Fruit fly (Drosophila melanogaster): ENCODE measurements around the gene CG15743.
A peak's percentile ranks its signal among the peaks of the same experiment; 100 is the strongest.

The CG15743 gene

DNA sequence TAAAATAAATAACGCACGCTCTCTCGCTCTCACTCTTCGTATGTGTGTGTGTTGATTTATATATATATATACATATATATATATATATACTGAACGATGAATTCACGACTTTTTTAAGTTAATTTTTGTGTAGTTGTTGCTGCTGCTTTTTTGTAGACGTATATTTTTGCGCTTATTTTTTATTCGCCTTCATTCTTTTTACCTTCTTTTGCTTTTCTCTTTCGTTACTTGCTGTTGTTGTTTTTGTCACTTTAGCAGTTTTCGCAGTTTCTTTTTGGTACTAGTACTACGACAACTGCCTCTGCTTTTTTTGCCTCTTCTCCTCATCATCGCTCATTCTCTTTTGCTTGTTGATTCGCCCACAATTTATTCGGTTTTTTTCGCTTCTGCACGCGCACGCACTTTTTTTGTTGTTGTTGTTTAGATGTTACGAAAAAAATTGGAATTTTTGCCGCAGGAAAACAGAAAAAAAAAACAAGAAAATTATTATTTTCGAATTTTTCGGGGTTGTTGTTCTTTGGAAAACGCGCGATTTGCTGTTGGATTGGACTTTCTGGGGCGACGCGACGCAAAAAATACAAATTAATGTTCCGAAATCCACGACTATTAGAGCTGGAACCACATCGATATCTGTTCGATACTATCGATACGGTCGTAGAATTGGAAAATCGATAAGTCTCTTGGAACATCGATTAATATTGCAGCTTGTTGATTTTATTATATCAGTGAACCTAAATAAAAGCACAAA, at the start of gene CG15743, which contains the start of gene HDAC4 (continued):
- TF ChIP-seq CG15269 (tag; optimal IDR thresholded peaks at IDR 0.05) (no peak), CG9215 (GFP tag; IDR thresholded peaks at IDR 0.05) (no peak), CG30403 (GFP tag; optimal IDR thresholded peaks at IDR 0.05) (peak; percentile 5), Camta (GFP tag; optimal IDR thresholded peaks at IDR 0.05) (no peak), CG33213 (GFP tag; optimal IDR thresholded peaks at IDR 0.05) (no peak), CG5953 (GFP tag; IDR thresholded peaks at IDR 0.05) (no peak), hb (GFP tag; IDR thresholded peaks at IDR 0.05; ENCODE audit: partially characterized antibody) (peak; percentile 91), CG3847 (GFP tag; IDR thresholded peaks at IDR 0.05) (no peak), Lpt (GFP tag; optimal IDR thresholded peaks at IDR 0.05) (no peak), CG31388 (GFP tag; optimal IDR thresholded peaks at IDR 0.05) (no peak), tio (GFP tag; optimal IDR thresholded peaks at IDR 0.05) (no peak), disco-r (GFP tag; optimal IDR thresholded peaks at IDR 0.05) (no peak), Trl (optimal IDR thresholded peaks at IDR 0.05) (no peak), Trl (GFP tag; optimal IDR thresholded peaks at IDR 0.05) (no peak), yki (optimal IDR thresholded peaks at IDR 0.05) (no peak), CG6813 (GFP tag; optimal IDR thresholded peaks at IDR 0.05) (no peak), fu2 (GFP tag; optimal IDR thresholded peaks at IDR 0.05) (no peak), NC2α (GFP tag; optimal IDR thresholded peaks at IDR 0.05) (no peak), crol (GFP tag; IDR thresholded peaks at IDR 0.05) (no peak), CG3838 (GFP tag; optimal IDR thresholded peaks at IDR 0.05) (no peak), pita (GFP tag; optimal IDR thresholded peaks at IDR 0.05) (no peak), Sry-β (GFP tag; optimal IDR thresholded peaks at IDR 0.05) (no peak), nau (GFP tag; optimal IDR thresholded peaks at IDR 0.05) (no peak), da (GFP tag; optimal IDR thresholded peaks at IDR 0.05) (no peak), CG14860 (GFP tag; IDR thresholded peaks at IDR 0.05; ENCODE audit: partially characterized antibody) (peak; percentile 82), odd (GFP tag; optimal IDR thresholded peaks at IDR 0.05) (no peak), eyg (GFP tag; optimal IDR thresholded peaks at IDR 0.05) (no peak), CG11560 (tag; IDR thresholded peaks at IDR 0.05) (no peak), Neu2 (GFP tag; optimal IDR thresholded peaks at IDR 0.05; ENCODE audit: borderline replicate concordance) (no peak), jing (GFP tag; optimal IDR thresholded peaks at IDR 0.05) (no peak), CG7987 (GFP tag; optimal IDR thresholded peaks at IDR 0.05) (no peak), CG1602 (GFP tag; optimal IDR thresholded peaks at IDR 0.05) (no peak), slou (GFP tag; optimal IDR thresholded peaks at IDR 0.05) (no peak), Ptx1 (GFP tag; IDR thresholded peaks at IDR 0.05) (no peak), HmgD (GFP tag; optimal IDR thresholded peaks at IDR 0.05) (no peak), CG6683 (GFP tag; optimal IDR thresholded peaks at IDR 0.05) (no peak), pfk (GFP tag; optimal IDR thresholded peaks at IDR 0.05) (no peak), H2.0 (GFP tag; IDR thresholded peaks at IDR 0.05) (no peak), CG14050 (GFP tag; IDR thresholded peaks at IDR 0.05) (no peak), CG13424 (tag; optimal IDR thresholded peaks at IDR 0.05) (no peak), bigmax (GFP tag; optimal IDR thresholded peaks at IDR 0.05) (no peak), nmo (GFP tag; optimal IDR thresholded peaks at IDR 0.05) (peak; percentile 45), CG8388 (GFP tag; optimal IDR thresholded peaks at IDR 0.05) (no peak), Med (GFP tag) (peak; percentile 69), gsb-n (tag; optimal IDR thresholded peaks at IDR 0.05) (no peak), CG18262 (tag; optimal IDR thresholded peaks at IDR 0.05) (no peak), CG6175 (GFP tag; IDR thresholded peaks at IDR 0.05) (no peak), CoRest (tag; optimal IDR thresholded peaks at IDR 0.05) (peak; percentile 12), CG2678 (tag; optimal IDR thresholded peaks at IDR 0.05) (no peak), shn (GFP tag; optimal IDR thresholded peaks at IDR 0.05) (no peak), tin (GFP tag; optimal IDR thresholded peaks at IDR 0.05) (no peak)

Measured in whole organism, embryonic.